Fruit fly (Drosophila melanogaster): ENCODE data around the gene CG31769.

CG31769 gene

DNA sequence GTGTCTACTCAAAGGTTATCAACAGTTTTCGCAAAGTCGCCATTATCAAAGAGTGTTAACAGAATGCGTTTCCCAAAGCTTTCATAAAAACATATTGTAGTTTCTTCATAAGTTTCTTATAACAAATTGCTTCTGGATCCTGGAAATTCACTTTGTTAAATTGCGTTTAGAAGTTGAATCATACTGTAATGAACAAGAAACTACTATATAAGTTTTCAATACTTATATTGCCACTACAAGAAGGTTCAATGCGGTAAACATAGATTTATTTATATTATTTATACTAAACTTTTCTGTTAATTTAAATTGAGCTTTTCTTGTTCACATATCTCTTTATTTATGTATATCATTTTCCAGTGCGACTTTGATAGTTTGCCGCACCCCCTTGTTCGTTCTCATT lies 1.2 kb downstream of the CG31769 start, which contains the start of gene CG15293:
TSS of gene CG15293 (minus strand) at position 101 of the 400 bp plus-strand sequence.
- TF ChIP-seq CG11294 (GFP tag; IDR thresholded peaks at IDR 0.05): no peak
- no peak for TF ChIP-seq CG8319 (GFP tag; optimal IDR thresholded peaks at IDR 0.05)
- no peak for TF ChIP-seq CG6792 (GFP tag; optimal IDR thresholded peaks at IDR 0.05)
- no peak for TF ChIP-seq CG8632 (GFP tag; optimal IDR thresholded peaks at IDR 0.05)

DNA sequence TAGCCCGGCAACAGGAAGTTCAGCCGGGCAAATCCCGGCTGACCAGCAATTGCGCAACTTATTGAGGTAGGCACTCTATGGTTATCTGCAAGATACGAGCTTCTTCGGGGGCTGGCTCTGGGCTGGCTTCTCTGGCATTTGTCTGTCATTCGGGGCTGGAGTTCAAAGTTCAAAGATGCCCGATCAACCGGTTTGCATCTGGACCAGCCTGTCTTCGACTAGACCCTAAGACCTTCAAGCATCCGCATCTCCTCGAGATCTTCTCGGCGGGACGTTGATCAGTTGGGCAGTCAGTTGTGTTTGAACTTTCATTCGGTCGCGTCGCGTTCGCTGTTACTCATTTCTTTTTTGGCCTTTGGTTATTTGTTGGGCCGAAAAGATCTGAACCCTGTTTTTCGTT lies 6.7 kb downstream of the CG31769 start, which contains the start of gene CG46301:
TSS of gene CG46301 (plus strand) at position 301 of the 400 bp plus-strand sequence.
- TF ChIP-seq CG8119 (GFP tag; IDR thresholded peaks at IDR 0.05) (no peak), Lpt (GFP tag; optimal IDR thresholded peaks at IDR 0.05) (no peak), ss (GFP tag; optimal IDR thresholded peaks at IDR 0.05) (no peak), salr (GFP tag; optimal IDR thresholded peaks at IDR 0.05) (no peak)

DNA sequence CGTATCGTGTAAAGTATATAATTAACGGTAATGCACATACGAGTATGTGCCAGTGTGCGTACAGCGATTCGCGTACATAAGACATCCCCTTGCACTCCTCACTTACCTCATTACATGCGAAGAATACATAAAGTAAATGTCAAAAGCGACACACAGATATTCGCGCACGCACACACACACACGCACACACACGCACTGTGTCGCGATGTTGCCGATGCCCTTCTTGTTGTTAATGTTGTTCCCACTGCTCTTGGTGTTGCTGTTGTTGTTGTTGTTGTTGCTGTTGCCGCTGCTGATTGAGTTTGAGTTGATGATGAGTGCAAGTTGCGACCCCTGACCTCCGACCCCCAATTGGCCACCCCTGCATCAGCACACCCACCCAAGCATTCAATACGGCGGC lies 14.9 kb downstream of the CG31769 start:
- TF ChIP-seq Met (GFP tag; optimal IDR thresholded peaks at IDR 0.05) (no peak), net (GFP tag; optimal IDR thresholded peaks at IDR 0.05) (no peak), svp (GFP tag) (peak; percentile 48), Hr39 (GFP tag; optimal IDR thresholded peaks at IDR 0.05) (no peak), CG3919 (GFP tag; optimal IDR thresholded peaks at IDR 0.05) (no peak)

DNA sequence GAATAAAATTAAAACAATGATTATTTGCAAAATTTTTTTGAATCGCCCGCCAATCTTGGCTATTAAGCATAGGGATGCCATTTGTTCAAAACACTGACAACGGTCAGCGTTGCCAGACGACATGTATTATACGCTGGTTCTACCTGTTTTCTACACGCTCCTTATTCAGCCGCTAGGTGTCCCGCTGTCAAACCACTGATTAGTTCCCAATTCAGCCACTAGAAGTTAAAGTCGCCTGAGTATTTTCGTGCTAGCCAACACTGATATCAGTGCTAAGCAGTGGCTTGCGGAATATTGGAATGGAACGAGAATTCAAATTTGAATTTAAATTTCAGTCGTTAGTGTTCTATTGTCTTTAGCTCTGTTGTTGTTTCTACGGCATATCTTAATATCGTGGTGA lies 15.9 kb downstream of the CG31769 start:
- TF ChIP-seq CG6808 (GFP tag; optimal IDR thresholded peaks at IDR 0.05) (no peak), CG3032 (tag; optimal IDR thresholded peaks at IDR 0.05) (no peak), lz (GFP tag; optimal IDR thresholded peaks at IDR 0.05) (peak; percentile 22), Sox14 (GFP tag; optimal IDR thresholded peaks at IDR 0.05) (no peak), cyc (GFP tag; optimal IDR thresholded peaks at IDR 0.05) (peak; percentile 47), CG31627 (GFP tag; optimal IDR thresholded peaks at IDR 0.05) (peak; percentile 53), Hr39 (GFP tag; optimal IDR thresholded peaks at IDR 0.05) (peak; percentile 38), topi (GFP tag; optimal IDR thresholded peaks at IDR 0.05) (peak; percentile 6), achi (GFP tag; optimal IDR thresholded peaks at IDR 0.05) (no peak), CG3919 (GFP tag; optimal IDR thresholded peaks at IDR 0.05) (peak; percentile 34)

DNA sequence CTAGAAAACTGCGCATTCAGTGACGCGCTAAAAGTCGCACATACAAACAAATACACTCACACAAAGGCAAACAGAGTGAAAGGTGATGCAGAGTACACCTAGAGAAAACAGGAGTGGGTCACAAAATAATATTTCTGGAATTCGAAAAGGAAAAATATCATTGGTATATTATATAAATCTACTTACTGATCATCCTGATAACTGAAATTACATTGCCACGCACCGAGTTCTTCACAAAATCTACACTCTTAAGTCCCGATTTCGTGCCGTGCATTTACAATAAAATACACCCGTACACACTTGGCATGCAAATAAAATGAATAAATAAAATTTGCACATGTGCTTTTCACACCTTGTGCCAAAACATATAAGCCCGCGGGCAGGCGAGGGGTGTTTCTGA lies 40.4 kb downstream of the CG31769 start:
- TF ChIP-seq Ets96B (tag; optimal IDR thresholded peaks at IDR 0.05): peak; percentile 1
- no peak for TF ChIP-seq fd59A (GFP tag; optimal IDR thresholded peaks at IDR 0.05)
- TF ChIP-seq CG6276 (GFP tag; optimal IDR thresholded peaks at IDR 0.05): peak; percentile 29
- peak; percentile 38 for TF ChIP-seq Met (GFP tag; optimal IDR thresholded peaks at IDR 0.05)
- no peak for TF ChIP-seq Eip78C (GFP tag)
- TF ChIP-seq Hr39 (GFP tag; optimal IDR thresholded peaks at IDR 0.05): no peak
- no peak for TF ChIP-seq CG8319 (GFP tag; optimal IDR thresholded peaks at IDR 0.05)
- TF ChIP-seq svp (GFP tag): peak; percentile 64
- peak; percentile 30 for TF ChIP-seq acj6 (GFP tag; optimal IDR thresholded peaks at IDR 0.05)
- TF ChIP-seq topi (GFP tag; optimal IDR thresholded peaks at IDR 0.05): no peak
- 0 out of 2 replicates have a peak, but pooled peaks have one; percentile 45 for TF ChIP-seq CG15336 (GFP tag; IDR thresholded peaks at IDR 0.05)
- no peak for TF ChIP-seq Lpt (GFP tag; optimal IDR thresholded peaks at IDR 0.05)
- peak; percentile 1 for TF ChIP-seq Sox15 (GFP tag; optimal IDR thresholded peaks at IDR 0.05)
- TF ChIP-seq dsx (GFP tag; optimal IDR thresholded peaks at IDR 0.05; ENCODE audit: poor library complexity, severe bottlenecking): no peak
- TF ChIP-seq Hr4 (GFP tag; optimal IDR thresholded peaks at IDR 0.05): peak; percentile 39
- TF ChIP-seq CG6163 (GFP tag; IDR thresholded peaks at IDR 0.05): peak; percentile 50; the same call in 2 of the 3 replicates
- TF ChIP-seq CG7368 (GFP tag; optimal IDR thresholded peaks at IDR 0.05): no peak
- no peak for TF ChIP-seq Eip93F (GFP tag; optimal IDR thresholded peaks at IDR 0.05)
- TF ChIP-seq pdm3 (GFP tag; optimal IDR thresholded peaks at IDR 0.05): peak; percentile 19
- TF ChIP-seq CG32006 (GFP tag; optimal IDR thresholded peaks at IDR 0.05): peak; percentile 52
- no peak for TF ChIP-seq dac (GFP tag; optimal IDR thresholded peaks at IDR 0.05)
- no peak for TF ChIP-seq cyc (GFP tag; optimal IDR thresholded peaks at IDR 0.05)
- TF ChIP-seq Eip75B (GFP tag; optimal IDR thresholded peaks at IDR 0.05): peak; percentile 34
- TF ChIP-seq Smox (GFP tag; optimal IDR thresholded peaks at IDR 0.05): peak; percentile 5
- TF ChIP-seq OdsH (GFP tag; optimal IDR thresholded peaks at IDR 0.05): peak; percentile 36
- TF ChIP-seq net (GFP tag; optimal IDR thresholded peaks at IDR 0.05): no peak
- TF ChIP-seq CG1621 (tag; optimal IDR thresholded peaks at IDR 0.05): no peak
- no peak for TF ChIP-seq fkh (GFP tag; optimal IDR thresholded peaks at IDR 0.05)
- TF ChIP-seq CG6808 (GFP tag; optimal IDR thresholded peaks at IDR 0.05): no peak
- TF ChIP-seq fd85E (GFP tag; optimal IDR thresholded peaks at IDR 0.05): no peak
- TF ChIP-seq CG10631 (GFP tag; optimal IDR thresholded peaks at IDR 0.05): peak; percentile 21
- TF ChIP-seq vri (GFP tag; optimal IDR thresholded peaks at IDR 0.05): no peak
